Worm (Caenorhabditis elegans) whole organism, young adult: ENCODE data around the gene F45E12.6.

Source experiments
- B0261.1 ChIP-seq: sonication (generic microtip); optimal IDR thresholded peaks from 2 replicates; lab custom pipeline; 2016; ENCODE audit warnings: mild to moderate bottlenecking, missing genetic modification characterization, moderate library complexity, missing compliant biosample characterization
- B0336.3 ChIP-seq: fragments of 200-800 bp; sonication (Bioruptor generic); IDR thresholded peaks from 2 replicates; pipeline ENCODE4 v1.3.6; 2022; ENCODE audit warnings: missing genetic modification characterization, missing compliant biosample characterization
- F10E7.11 ChIP-seq: sonication (generic microtip); optimal IDR thresholded peaks from 2 replicates; lab custom pipeline; 2017; ENCODE audit warnings: mild to moderate bottlenecking, missing genetic modification characterization, moderate library complexity, missing compliant biosample characterization
- F22D6.2 ChIP-seq: sonication (generic microtip); optimal IDR thresholded peaks from 2 replicates; lab custom pipeline; 2016; ENCODE audit warnings: mild to moderate bottlenecking, missing genetic modification characterization, missing compliant biosample characterization
- F39B2.1 ChIP-seq: fragments of 200-800 bp; sonication (Bioruptor generic); IDR thresholded peaks from 2 replicates; pipeline ENCODE4 v1.3.6; 2022; ENCODE audit warnings: missing genetic modification reagents, missing genetic modification characterization, missing compliant biosample characterization
- F49E8.2 ChIP-seq: sonication (generic microtip); optimal IDR thresholded peaks from 3 replicates; lab custom pipeline; 2017; ENCODE audit warnings: missing genetic modification characterization, mild to moderate bottlenecking, missing compliant biosample characterization, antibody characterized with exemption, moderate library complexity; ENCODE audit not compliant: insufficient read depth
- F55B11.4 ChIP-seq: sonication (generic microtip); optimal IDR thresholded peaks from 2 replicates; lab custom pipeline; 2016; ENCODE audit warnings: missing compliant biosample characterization, missing genetic modification characterization, borderline replicate concordance; ENCODE audit not compliant: insufficient read depth
- K12H6.12 ChIP-seq: fragments of 200-800 bp; sonication (Bioruptor generic); optimal IDR thresholded peaks from 2 replicates; lab custom pipeline; 2018; ENCODE audit warnings: mild to moderate bottlenecking, missing genetic modification characterization, missing compliant biosample characterization
- Y53G8AR.9 ChIP-seq: fragments of 200-800 bp; sonication (Bioruptor generic); conservative IDR thresholded peaks from 2 replicates; pipeline ENCODE4 v1.3.6; 2022; ENCODE audit warnings: missing genetic modification reagents, missing genetic modification characterization, missing compliant biosample characterization
- Y67H2A.10 ChIP-seq: fragments of 200-800 bp; sonication (Bioruptor generic); conservative IDR thresholded peaks from 2 replicates; pipeline ENCODE4 v1.3.6; 2022; ENCODE audit warnings: missing genetic modification reagents, missing genetic modification characterization, missing compliant biosample characterization
- Y79H2A.3 ChIP-seq: fragments of 200-800 bp; sonication (Bioruptor generic); conservative IDR thresholded peaks from 2 replicates; pipeline ENCODE4 v1.3.6; 2022; ENCODE audit warnings: missing genetic modification reagents, missing genetic modification characterization, missing compliant biosample characterization
- akir-1 ChIP-seq: fragments of 200-800 bp; sonication (Bioruptor generic); optimal IDR thresholded peaks from 2 replicates; lab custom pipeline; 2018; ENCODE audit warnings: mild to moderate bottlenecking, missing genetic modification characterization, moderate library complexity, missing compliant biosample characterization
- ama-1 ChIP-seq, 3 experiments: fragments of 150-350 bp in 1 of 3; sonication (generic microtip) in 2 of 3; optimal IDR thresholded peaks; 2 replicates each; lab custom pipeline; 2014 to 2018; ENCODE audit warnings: missing biosample characterization in 2 of 3, missing genetic modification characterization in 2 of 3, missing genetic modification reagents in 2 of 3
- aptf-2 ChIP-seq: fragments of 200-800 bp; sonication (Bioruptor generic); conservative IDR thresholded peaks from 2 replicates; pipeline ENCODE4 v1.3.6; 2022; ENCODE audit warnings: missing genetic modification reagents, missing genetic modification characterization, missing compliant biosample characterization
- atf-7 ChIP-seq: sonication (generic microtip); optimal IDR thresholded peaks from 2 replicates; lab custom pipeline; 2017; ENCODE audit warnings: mild to moderate bottlenecking, missing genetic modification characterization, missing compliant biosample characterization
- attf-5 ChIP-seq: fragments of 200-800 bp; sonication (Bioruptor generic); optimal IDR thresholded peaks from 2 replicates; lab custom pipeline; 2018; ENCODE audit warnings: mild to moderate bottlenecking, missing genetic modification characterization, missing compliant biosample characterization
- cebp-2 ChIP-seq: fragments of 200-800 bp; sonication (Bioruptor generic); IDR thresholded peaks from 2 replicates; pipeline ENCODE4 v1.3.6; 2022; ENCODE audit warnings: missing genetic modification characterization, missing compliant biosample characterization
- ceh-27 ChIP-seq: fragments of 200-800 bp; sonication (Bioruptor generic); optimal IDR thresholded peaks from 2 replicates; lab custom pipeline; 2018; ENCODE audit warnings: mild to moderate bottlenecking, missing genetic modification characterization, moderate library complexity, missing compliant biosample characterization
- ceh-91 ChIP-seq: fragments of 200-800 bp; sonication (Bioruptor generic); IDR thresholded peaks from 2 replicates; pipeline ENCODE4 v1.3.6; 2022; ENCODE audit warnings: missing genetic modification reagents, missing genetic modification characterization, missing compliant biosample characterization
- die-1 ChIP-seq: sonication (generic microtip); optimal IDR thresholded peaks from 2 replicates; lab custom pipeline; 2016; ENCODE audit warnings: missing genotype, mild to moderate bottlenecking, missing genetic modification characterization, missing compliant biosample characterization
- dpff-1 ChIP-seq: sonication (generic microtip); optimal IDR thresholded peaks from 2 replicates; lab custom pipeline; 2017; ENCODE audit warnings: mild to moderate bottlenecking, missing genetic modification characterization, missing compliant biosample characterization
- efl-1 ChIP-seq: fragments of 150-350 bp; optimal IDR thresholded peaks from 2 replicates; lab custom pipeline; 2014; ENCODE audit warnings: missing biosample characterization, missing genetic modification reagents, missing genetic modification characterization
- egl-18 ChIP-seq: fragments of 200-800 bp; sonication (Bioruptor generic); IDR thresholded peaks from 2 replicates; pipeline ENCODE4 v1.3.6; 2022; ENCODE audit warnings: missing genetic modification reagents, missing genetic modification characterization, missing compliant biosample characterization
- gei-17 ChIP-seq: fragments of 200-800 bp; sonication (Bioruptor generic); optimal IDR thresholded peaks from 2 replicates; lab custom pipeline; 2018; ENCODE audit warnings: mild to moderate bottlenecking, missing genetic modification characterization, missing compliant biosample characterization
- hlh-12 ChIP-seq: sonication (generic microtip); optimal IDR thresholded peaks from 2 replicates; lab custom pipeline; 2016; ENCODE audit warnings: missing genetic modification characterization, missing compliant biosample characterization
- hlh-26 ChIP-seq: fragments of 200-800 bp; sonication (Bioruptor generic); conservative IDR thresholded peaks from 2 replicates; pipeline ENCODE4 v1.3.6; 2022; ENCODE audit warnings: missing genetic modification reagents, missing genetic modification characterization, missing compliant biosample characterization
- let-526 ChIP-seq: fragments of 200-800 bp; sonication (Bioruptor generic); IDR thresholded peaks from 2 replicates; pipeline ENCODE4 v1.3.6; 2022; ENCODE audit warnings: missing genetic modification reagents, missing genetic modification characterization, missing compliant biosample characterization
- lin-54 ChIP-seq: fragments of 200-800 bp; sonication (Bioruptor generic); optimal IDR thresholded peaks from 2 replicates; lab custom pipeline; 2018; ENCODE audit warnings: mild to moderate bottlenecking, missing genetic modification characterization, missing compliant biosample characterization
- lsy-27 ChIP-seq: sonication (generic microtip); optimal IDR thresholded peaks from 2 replicates; lab custom pipeline; 2017; ENCODE audit warnings: missing genetic modification characterization, mild to moderate bottlenecking, missing compliant biosample characterization, antibody characterized with exemption, missing genotype, borderline replicate concordance; ENCODE audit not compliant: insufficient read depth
- madf-3 ChIP-seq: fragments of 200-800 bp; sonication (Bioruptor generic); IDR thresholded peaks from 2 replicates; pipeline ENCODE4 v1.3.6; 2022; ENCODE audit warnings: missing genetic modification reagents, missing genetic modification characterization, missing compliant biosample characterization
- madf-8 ChIP-seq: fragments of 200-800 bp; sonication (Bioruptor generic); conservative IDR thresholded peaks from 2 replicates; pipeline ENCODE4 v1.3.6; 2022; ENCODE audit warnings: missing genetic modification reagents, missing genetic modification characterization, missing compliant biosample characterization
- mcd-1 ChIP-seq: fragments of 200-800 bp; sonication (Bioruptor generic); IDR thresholded peaks from 2 replicates; pipeline ENCODE4 v1.3.6; 2022; ENCODE audit warnings: missing genetic modification reagents, missing genetic modification characterization, missing compliant biosample characterization
- mel-28 ChIP-seq: sonication (generic microtip); optimal IDR thresholded peaks from 2 replicates; lab custom pipeline; 2016; ENCODE audit warnings: borderline replicate concordance, mild to moderate bottlenecking, missing genetic modification characterization, missing compliant biosample characterization
- mes-4 ChIP-seq: sonication (generic microtip); optimal IDR thresholded peaks from 2 replicates; lab custom pipeline; 2016; ENCODE audit warnings: missing genotype, missing genetic modification characterization, missing compliant biosample characterization
- nfya-2 ChIP-seq: fragments of 200-800 bp; sonication (Bioruptor generic); IDR thresholded peaks from 2 replicates; pipeline ENCODE4 v1.3.6; 2022; ENCODE audit warnings: missing genetic modification reagents, missing genetic modification characterization, missing compliant biosample characterization
- pha-4 ChIP-seq: fragments of 150-350 bp; sonication (generic microtip); optimal IDR thresholded peaks from 2 replicates; lab custom pipeline; 2014; ENCODE audit warnings: missing biosample characterization, missing genetic modification reagents, missing genetic modification characterization
- rec-8 ChIP-seq, 2 experiments: sonication (generic microtip); optimal IDR thresholded peaks; 2 replicates each; lab custom pipeline; 2016; ENCODE audit warnings: mild to moderate bottlenecking in 2 of 2, missing genetic modification characterization in 2 of 2, missing genetic modification reagents in 2 of 2, missing genotype in 2 of 2, missing biosample characterization in 1 of 2, missing compliant biosample characterization in 1 of 2, moderate library complexity in 1 of 2
- rpc-1 ChIP-seq, 2 experiments: fragments of 150-350 bp in 1 of 2; sonication (generic microtip) in 1 of 2; optimal IDR thresholded peaks; 2 replicates each; lab custom pipeline; 2014 to 2018; ENCODE audit warnings: missing biosample characterization in 1 of 2, missing genetic modification characterization in 1 of 2, missing genetic modification reagents in 1 of 2, missing genotype in 1 of 2
- snpc-1.3 ChIP-seq: sonication (generic microtip); optimal IDR thresholded peaks from 2 replicates; lab custom pipeline; 2017; ENCODE audit warnings: missing genetic modification characterization, mild to moderate bottlenecking, missing compliant biosample characterization, antibody characterized with exemption, moderate library complexity, missing genotype, missing genetic modification reagents; ENCODE audit not compliant: insufficient read depth
- snpc-3.4 ChIP-seq: sonication (generic microtip); optimal IDR thresholded peaks from 2 replicates; lab custom pipeline; 2017; ENCODE audit warnings: missing genetic modification characterization, mild to moderate bottlenecking, missing compliant biosample characterization, antibody characterized with exemption, moderate library complexity, missing genotype, missing genetic modification reagents
- somi-1 ChIP-seq: fragments of 200-800 bp; sonication (Bioruptor generic); optimal IDR thresholded peaks from 2 replicates; lab custom pipeline; 2018; ENCODE audit warnings: mild to moderate bottlenecking, missing genetic modification characterization, missing compliant biosample characterization
- zim-3 ChIP-seq: sonication (generic microtip); optimal IDR thresholded peaks from 2 replicates; lab custom pipeline; 2017; ENCODE audit warnings: mild to moderate bottlenecking, missing genetic modification characterization, moderate library complexity, missing compliant biosample characterization
- ztf-22 ChIP-seq: fragments of 200-800 bp; sonication (Bioruptor generic); optimal IDR thresholded peaks from 2 replicates; lab custom pipeline; 2018; ENCODE audit warnings: mild to moderate bottlenecking, missing genetic modification characterization, moderate library complexity, missing compliant biosample characterization
- ztf-26 ChIP-seq: sonication (generic microtip); optimal IDR thresholded peaks from 2 replicates; lab custom pipeline; 2017; ENCODE audit warnings: missing genetic modification characterization, missing compliant biosample characterization
- ztf-28 ChIP-seq: fragments of 200-800 bp; sonication (Bioruptor generic); IDR thresholded peaks from 2 replicates; pipeline ENCODE4 v1.3.6; 2022; ENCODE audit warnings: missing genetic modification reagents, missing genetic modification characterization, missing compliant biosample characterization
- ztf-3 ChIP-seq: fragments of 200-800 bp; sonication (Bioruptor generic); optimal IDR thresholded peaks from 2 replicates; lab custom pipeline; 2018; ENCODE audit warnings: mild to moderate bottlenecking, missing genetic modification characterization, missing compliant biosample characterization
- ztf-6 ChIP-seq: fragments of 200-800 bp; sonication (Bioruptor generic); IDR thresholded peaks from 2 replicates; pipeline ENCODE4 v1.3.6; 2022; ENCODE audit warnings: missing genetic modification reagents, missing genetic modification characterization, missing compliant biosample characterization

Gene F45E12.6

DNA sequence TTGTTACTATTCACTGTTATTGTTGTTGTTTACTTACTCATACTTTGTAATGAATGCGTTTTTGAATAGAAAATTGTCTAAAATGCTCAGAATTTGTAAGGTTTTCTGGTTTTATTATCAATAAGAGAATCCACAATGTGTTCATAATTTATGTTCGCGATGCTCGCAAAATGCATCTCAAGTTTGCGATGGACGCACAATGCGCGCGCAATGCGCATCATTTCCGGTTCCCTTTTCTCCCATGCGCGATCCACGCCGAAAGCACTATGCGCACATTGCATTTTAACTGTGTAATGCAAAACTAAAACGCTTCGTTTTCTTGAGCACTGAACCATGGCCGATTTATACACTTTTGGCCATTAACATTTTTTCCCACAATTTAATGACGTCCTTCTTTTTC lies 5.5 kb upstream of the F45E12.6 start (continued):
- TF ChIP-seq K12H6.12 (tag; lab: Kevin White, UChicago) (peak; percentile 63), ztf-22 (no peak), F10E7.11 (peak; percentile 74), lsy-27 (tag; lab: Kevin White, UChicago) (no peak), egl-18 (GFP tag; lab: Robert Waterston, UW) (no peak), ztf-3 (GFP tag; lab: Kevin White, UChicago) (no peak), F39B2.1 (no peak), Y53G8AR.9 (no peak), dpff-1 (no peak), mcd-1 (GFP tag; lab: Robert Waterston, UW) (no peak), snpc-1.3 (tag; lab: Kevin White, UChicago) (no peak), Y67H2A.10 (no peak), nfya-2 (GFP tag; lab: Robert Waterston, UW) (0 out of 2 replicates have a peak, but pooled peaks have one; percentile 38), gei-17 (GFP tag; lab: Kevin White, UChicago) (no peak), die-1 (no peak), mes-4 (no peak), ceh-27 (GFP tag; lab: Kevin White, UChicago) (no peak), let-526 (no peak), cebp-2 (GFP tag; lab: Robert Waterston, UW) (no peak), aptf-2 (peak; percentile 53; the same call in 1 of the 2 replicates), F55B11.4 (tag; lab: Kevin White, UChicago) (no peak), ceh-91 (GFP tag; lab: Robert Waterston, UW) (no peak), ztf-26 (tag; lab: Kevin White, UChicago) (no peak), rpc-1 (optimal IDR thresholded peaks at IDR 0.05; lab: Kevin White, UChicago) (no peak), rpc-1 (tag; optimal IDR thresholded peaks at IDR 0.05; lab: Kevin White, UChicago) (no peak), attf-5 (GFP tag; lab: Kevin White, UChicago) (peak; percentile 42), pha-4 (no peak), B0261.1 (tag; lab: Kevin White, UChicago) (no peak), efl-1 (no peak), mel-28 (tag; lab: Kevin White, UChicago) (no peak), snpc-3.4 (tag; lab: Kevin White, UChicago) (no peak), zim-3 (tag; lab: Kevin White, UChicago) (peak; percentile 86), atf-7 (tag; lab: Kevin White, UChicago) (peak; percentile 60), rec-8 (tag; optimal IDR thresholded peaks at IDR 0.05; lab: Kevin White, UChicago) (no peak), akir-1 (GFP tag; lab: Kevin White, UChicago) (no peak), madf-3 (0 out of 2 replicates have a peak, but pooled peaks have one; percentile 19), B0336.3 (0 out of 2 replicates have a peak, but pooled peaks have one; percentile 23), madf-8 (no peak), ztf-28 (GFP tag; lab: Robert Waterston, UW) (no peak), lin-54 (GFP tag; lab: Kevin White, UChicago) (no peak), ztf-6 (GFP tag; lab: Robert Waterston, UW) (no peak), ama-1 (optimal IDR thresholded peaks at IDR 0.05; lab: Kevin White, UChicago) (no peak), ama-1 (GFP tag; optimal IDR thresholded peaks at IDR 0.05; lab: Kevin White, UChicago) (peak in 1 of 2 experiments; percentile 25), hlh-26 (GFP tag; lab: Robert Waterston, UW) (no peak), somi-1 (GFP tag; lab: Kevin White, UChicago) (no peak), hlh-12 (tag; lab: Kevin White, UChicago) (no peak), F22D6.2 (no peak), Y79H2A.3 (GFP tag; lab: Robert Waterston, UW) (no peak), F49E8.2 (tag; lab: Kevin White, UChicago) (no peak)
